Fruit fly (Drosophila melanogaster) whole organism, embryonic: ENCODE measurements around the gene dod.

Source experiments
- Abd-B ChIP-seq: fragments of 200-800 bp; sonication (Bioruptor generic); optimal IDR thresholded peaks from 2 replicates; lab custom pipeline; 2018; ENCODE audit warnings: missing biosample characterization, mild to moderate bottlenecking, missing genetic modification characterization, moderate library complexity
- Asciz ChIP-seq: fragments of 200-800 bp; sonication (Bioruptor generic); optimal IDR thresholded peaks from 2 replicates; lab custom pipeline; 2017; ENCODE audit warnings: missing biosample characterization, mild to moderate bottlenecking, missing genetic modification characterization, missing genetic modification reagents
- Atf3 ChIP-seq: fragments of 200-800 bp; sonication (Bioruptor generic); optimal IDR thresholded peaks from 3 replicates; lab custom pipeline; 2016; ENCODE audit warnings: missing biosample characterization, missing genetic modification characterization
- Blimp-1 ChIP-seq: fragments of 200-800 bp; sonication (Bioruptor generic); optimal IDR thresholded peaks from 3 replicates; lab custom pipeline; 2018; ENCODE audit warnings: missing biosample characterization, missing genetic modification characterization, mild to moderate bottlenecking, moderate library complexity, missing genetic modification reagents
- CG10979 ChIP-seq: fragments of 200-800 bp; sonication (Bioruptor generic); optimal IDR thresholded peaks from 2 replicates; lab custom pipeline; 2018; ENCODE audit warnings: missing biosample characterization, mild to moderate bottlenecking, missing genetic modification characterization, moderate library complexity
- CG1529 ChIP-seq: fragments of 200-800 bp; sonication (Bioruptor generic); optimal IDR thresholded peaks from 3 replicates; lab custom pipeline; 2018; ENCODE audit warnings: missing biosample characterization, missing genetic modification characterization
- CG16779 ChIP-seq: fragments of 200-800 bp; sonication (Bioruptor generic); IDR thresholded peaks from 2 replicates; pipeline ENCODE4 v1.3.6; 2022; ENCODE audit warnings: missing biosample characterization, missing genetic modification characterization
- CG17328 ChIP-seq: fragments of 200-800 bp; sonication (Bioruptor generic); IDR thresholded peaks from 2 replicates; pipeline ENCODE4 v1.3.6; 2022; ENCODE audit warnings: missing biosample characterization, missing genetic modification characterization
- CG17359 ChIP-seq: fragments of 200-800 bp; sonication (Bioruptor generic); optimal IDR thresholded peaks from 3 replicates; lab custom pipeline; 2018; ENCODE audit warnings: missing biosample characterization, mild to moderate bottlenecking, missing genetic modification characterization, moderate library complexity
- CG17361 ChIP-seq: fragments of 200-800 bp; sonication (Bioruptor generic); IDR thresholded peaks from 3 replicates; pipeline ENCODE4 v1.3.6; 2022; ENCODE audit warnings: missing biosample characterization, missing genetic modification characterization
- CG18599 ChIP-seq: fragments of 200-800 bp; sonication (Bioruptor generic); optimal IDR thresholded peaks from 3 replicates; lab custom pipeline; 2017; ENCODE audit warnings: missing biosample characterization, missing genetic modification characterization, mild to moderate bottlenecking, moderate library complexity, missing genetic modification reagents
- CG18619 ChIP-seq: fragments of 200-800 bp; sonication (Bioruptor generic); optimal IDR thresholded peaks from 3 replicates; lab custom pipeline; 2017; ENCODE audit warnings: missing biosample characterization, mild to moderate bottlenecking, missing genetic modification characterization
- CG2129 ChIP-seq: fragments of 200-800 bp; sonication (Bioruptor generic); IDR thresholded peaks from 2 replicates; pipeline ENCODE4 v1.3.6; 2022; ENCODE audit warnings: missing biosample characterization, missing genetic modification characterization; ENCODE audit not compliant: partially characterized antibody
- CG33213 ChIP-seq: fragments of 200-800 bp; sonication (Bioruptor generic); optimal IDR thresholded peaks from 3 replicates; lab custom pipeline; 2016; ENCODE audit warnings: missing biosample characterization, missing genetic modification characterization
- CG3407 ChIP-seq: fragments of 200-800 bp; sonication (Bioruptor generic); optimal IDR thresholded peaks from 2 replicates; lab custom pipeline; 2018; ENCODE audit warnings: missing biosample characterization, mild to moderate bottlenecking, missing genetic modification characterization
- CG3847 ChIP-seq: fragments of 200-800 bp; sonication (Bioruptor generic); IDR thresholded peaks from 2 replicates; pipeline ENCODE4 v1.3.6; 2022; ENCODE audit warnings: missing biosample characterization, missing genetic modification characterization
- CG3995 ChIP-seq: fragments of 200-800 bp; sonication (Bioruptor generic); optimal IDR thresholded peaks from 3 replicates; lab custom pipeline; 2016; ENCODE audit warnings: missing biosample characterization, missing genetic modification characterization
- CG8290 ChIP-seq, 3 experiments: fragments of 200-800 bp; sonication (Bioruptor generic); optimal IDR thresholded peaks; 2 replicates each; lab custom pipeline; 2016 to 2019; ENCODE audit warnings: missing biosample characterization in 3 of 3, missing genetic modification characterization in 3 of 3, mild to moderate bottlenecking in 2 of 3, moderate library complexity in 1 of 3
- CG8359 ChIP-seq: fragments of 200-800 bp; sonication (Bioruptor generic); optimal IDR thresholded peaks from 2 replicates; lab custom pipeline; 2017; ENCODE audit warnings: missing biosample characterization, mild to moderate bottlenecking, missing genetic modification characterization, borderline replicate concordance
- CG8478 ChIP-seq: fragments of >200 bp; optimal IDR thresholded peaks from 2 replicates; lab custom pipeline; 2018
- Fer3 ChIP-seq: fragments of 200-800 bp; sonication (Bioruptor generic); optimal IDR thresholded peaks from 2 replicates; lab custom pipeline; 2018; ENCODE audit warnings: missing biosample characterization, mild to moderate bottlenecking, missing genetic modification characterization, moderate library complexity
- H15 ChIP-seq: fragments of 200-800 bp; sonication (Bioruptor generic); IDR thresholded peaks from 3 replicates; pipeline ENCODE4 v1.3.6; 2022; ENCODE audit warnings: missing biosample characterization, missing genetic modification characterization
- HHEX ChIP-seq: fragments of 200-800 bp; sonication (Bioruptor generic); optimal IDR thresholded peaks from 3 replicates; lab custom pipeline; 2017; ENCODE audit warnings: missing biosample characterization, mild to moderate bottlenecking, missing genetic modification characterization, missing genetic modification reagents
- Mes4 ChIP-seq: fragments of 200-800 bp; sonication (Bioruptor generic); optimal IDR thresholded peaks from 2 replicates; lab custom pipeline; 2016; ENCODE audit warnings: missing biosample characterization, missing genetic modification characterization
- Myb ChIP-seq: fragments of 200-800 bp; sonication (Bioruptor generic); optimal IDR thresholded peaks from 2 replicates; lab custom pipeline; 2016; ENCODE audit warnings: missing biosample characterization, missing genetic modification characterization
- Poxn ChIP-seq: fragments of 200-800 bp; sonication (Bioruptor generic); IDR thresholded peaks from 2 replicates; pipeline ENCODE4 v1.3.6; 2022; ENCODE audit warnings: missing biosample characterization, missing genetic modification characterization
- Sry-β ChIP-seq: fragments of 200-800 bp; sonication (Bioruptor generic); optimal IDR thresholded peaks from 2 replicates; lab custom pipeline; 2018; ENCODE audit warnings: missing biosample characterization, mild to moderate bottlenecking, missing genetic modification characterization, moderate library complexity
- Taf1 ChIP-seq: fragments of 200-800 bp; sonication (Bioruptor generic); IDR thresholded peaks from 2 replicates; pipeline ENCODE4 v1.3.6; 2022; ENCODE audit warnings: missing biosample characterization, missing genetic modification characterization
- ab ChIP-seq: fragments of 200-800 bp; sonication (Bioruptor generic); optimal IDR thresholded peaks from 2 replicates; lab custom pipeline; 2016; ENCODE audit warnings: missing biosample characterization, missing genetic modification characterization
- ara ChIP-seq: fragments of 200-800 bp; sonication (Bioruptor generic); IDR thresholded peaks from 2 replicates; pipeline ENCODE4 v1.3.6; 2022; ENCODE audit warnings: missing biosample characterization, missing genetic modification characterization
- ci ChIP-seq: fragments of 200-800 bp; sonication (Bioruptor generic); IDR thresholded peaks from 3 replicates; pipeline ENCODE4 v1.3.6; 2022; ENCODE audit warnings: missing biosample characterization, missing genetic modification characterization
- corto ChIP-seq: fragments of 200-800 bp; sonication (Bioruptor generic); optimal IDR thresholded peaks from 2 replicates; lab custom pipeline; 2016; ENCODE audit warnings: missing biosample characterization, mild to moderate bottlenecking, missing genetic modification characterization, moderate library complexity
- croc ChIP-seq: fragments of 200-800 bp; sonication (Bioruptor generic); conservative IDR thresholded peaks from 3 replicates; pipeline ENCODE4 v1.3.6; 2022; ENCODE audit warnings: missing biosample characterization, missing genetic modification characterization
- danr ChIP-seq: fragments of 200-800 bp; sonication (Bioruptor generic); IDR thresholded peaks from 2 replicates; pipeline ENCODE4 v1.3.6; 2022; ENCODE audit warnings: missing biosample characterization, missing genetic modification characterization
- dmrt11E ChIP-seq: fragments of 200-800 bp; sonication (Bioruptor generic); optimal IDR thresholded peaks from 3 replicates; lab custom pipeline; 2018; ENCODE audit warnings: missing biosample characterization, mild to moderate bottlenecking, missing genetic modification characterization, moderate library complexity
- fd64A ChIP-seq: fragments of 200-800 bp; sonication (Bioruptor generic); optimal IDR thresholded peaks from 3 replicates; lab custom pipeline; 2018; ENCODE audit warnings: missing biosample characterization, mild to moderate bottlenecking, missing genetic modification characterization
- ftz-f1 ChIP-seq: fragments of 200-800 bp; sonication (Bioruptor generic); optimal IDR thresholded peaks from 2 replicates; lab custom pipeline; 2016; ENCODE audit warnings: missing biosample characterization, missing genetic modification characterization
- gro ChIP-seq: fragments of 200-800 bp; sonication (Bioruptor generic); optimal IDR thresholded peaks from 2 replicates; lab custom pipeline; 2016; ENCODE audit warnings: missing biosample characterization, missing genetic modification characterization
- jumu ChIP-seq: fragments of 200-800 bp; sonication (Bioruptor generic); optimal IDR thresholded peaks from 3 replicates; lab custom pipeline; 2016; ENCODE audit warnings: missing biosample characterization, missing genetic modification characterization
- mirr ChIP-seq: fragments of 200-800 bp; sonication (Bioruptor generic); optimal IDR thresholded peaks from 3 replicates; lab custom pipeline; 2018; ENCODE audit warnings: missing biosample characterization, mild to moderate bottlenecking, missing genetic modification characterization
- pb ChIP-seq: fragments of 200-800 bp; sonication (Bioruptor generic); optimal IDR thresholded peaks from 3 replicates; lab custom pipeline; 2016; ENCODE audit warnings: missing biosample characterization, missing genetic modification characterization
- peb ChIP-seq: fragments of 200-800 bp; sonication (Bioruptor generic); IDR thresholded peaks from 2 replicates; pipeline ENCODE4 v1.3.6; 2022; ENCODE audit warnings: missing biosample characterization, missing genetic modification characterization
- pfk ChIP-seq: fragments of 200-800 bp; sonication (Bioruptor generic); optimal IDR thresholded peaks from 2 replicates; lab custom pipeline; 2018; ENCODE audit warnings: missing biosample characterization, mild to moderate bottlenecking, missing genetic modification characterization, moderate library complexity
- pzg ChIP-seq: fragments of 200-800 bp; sonication (Bioruptor generic); optimal IDR thresholded peaks from 3 replicates; lab custom pipeline; 2018; ENCODE audit warnings: missing biosample characterization, mild to moderate bottlenecking, missing genetic modification characterization, moderate library complexity
- repo ChIP-seq: fragments of 200-800 bp; sonication (Bioruptor generic); optimal IDR thresholded peaks from 2 replicates; lab custom pipeline; 2016; ENCODE audit warnings: missing biosample characterization, missing genetic modification characterization
- rib ChIP-seq: fragments of 200-800 bp; sonication (Bioruptor generic); IDR thresholded peaks from 2 replicates; pipeline ENCODE4 v1.3.6; 2022; ENCODE audit warnings: missing biosample characterization, missing genetic modification characterization
- ro ChIP-seq: fragments of 200-800 bp; sonication (Bioruptor generic); IDR thresholded peaks from 2 replicates; pipeline ENCODE4 v1.3.6; 2022; ENCODE audit warnings: missing biosample characterization, missing genetic modification characterization
- sc ChIP-seq, 3 experiments: fragments of >200 bp in 2 of 3; fragments of 200-800 bp in 1 of 3; sonication (Bioruptor generic) in 1 of 3; optimal IDR thresholded peaks; 2 replicates in 2 of 3; 3 replicates in 1 of 3; lab custom pipeline; 2017; ENCODE audit warnings: mild to moderate bottlenecking in 1 of 3, missing biosample characterization in 1 of 3, missing genetic modification characterization in 1 of 3, missing genetic modification reagents in 1 of 3
- seq ChIP-seq: fragments of 200-800 bp; sonication (Bioruptor generic); IDR thresholded peaks from 2 replicates; pipeline ENCODE4 v1.3.6; 2022; ENCODE audit warnings: missing biosample characterization, missing genetic modification characterization
- unpg ChIP-seq: fragments of 200-800 bp; sonication (Bioruptor generic); optimal IDR thresholded peaks from 3 replicates; lab custom pipeline; 2018; ENCODE audit warnings: missing biosample characterization, mild to moderate bottlenecking, missing genetic modification characterization, moderate library complexity
- zf30C ChIP-seq: fragments of 200-800 bp; sonication (Bioruptor generic); optimal IDR thresholded peaks from 3 replicates; lab custom pipeline; 2018; ENCODE audit warnings: missing biosample characterization, mild to moderate bottlenecking, missing genetic modification characterization

dod gene

DNA sequence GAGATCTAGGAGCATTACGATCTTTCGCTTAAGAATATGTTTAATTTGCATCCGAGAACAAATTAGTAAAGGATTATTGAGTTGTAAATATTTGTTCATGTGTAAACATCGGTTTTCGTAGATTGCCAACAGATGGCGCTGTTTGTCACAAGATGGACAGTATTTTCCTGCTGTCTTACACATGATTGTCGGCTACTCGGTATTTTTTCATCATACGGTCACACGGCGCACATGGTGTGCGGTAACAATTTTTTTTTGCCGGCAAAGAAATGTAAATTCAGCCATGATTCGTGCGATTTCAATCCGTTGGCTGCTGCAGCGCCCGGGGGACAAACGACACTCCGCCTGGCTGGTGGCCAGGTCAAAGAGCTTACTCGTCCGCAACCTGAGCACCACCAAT, 17.7 kb downstream of the dod start, which contains the start of the genes bbx and waw (continued):
- TF ChIP-seq rib = no peak
- peak; percentile 28 for TF ChIP-seq gro (GFP tag; lab: Kevin White, UChicago)
- TF ChIP-seq CG3847 (GFP tag; lab: Robert Waterston, UW) = peak; percentile 27; the same call in 1 of the 2 replicates
- TF ChIP-seq Myb (GFP tag; lab: Kevin White, UChicago) = peak; percentile 47
- TF ChIP-seq seq = no peak
- TF ChIP-seq jumu (GFP tag; lab: Kevin White, UChicago) = no peak
- TF ChIP-seq Atf3 (GFP tag; lab: Kevin White, UChicago) = no peak
- TF ChIP-seq CG2129 (GFP tag; lab: Robert Waterston, UW) = no peak
- TF ChIP-seq CG8290 (GFP tag; optimal IDR thresholded peaks at IDR 0.05; lab: Kevin White, UChicago) = peak; percentile 5
- TF ChIP-seq CG8290 (tag; optimal IDR thresholded peaks at IDR 0.05; lab: Kevin White, UChicago) = no peak
- peak; percentile 54 for TF ChIP-seq mirr
- no peak for TF ChIP-seq Blimp-1 (GFP tag; lab: Kevin White, UChicago)
- TF ChIP-seq sc (optimal IDR thresholded peaks at IDR 0.05; lab: Kevin White, UChicago) = no peak
- no peak for TF ChIP-seq sc (GFP tag; optimal IDR thresholded peaks at IDR 0.05; lab: Kevin White, UChicago)
- no peak for TF ChIP-seq fd64A
- TF ChIP-seq pb = no peak
- TF ChIP-seq CG16779 = no peak
- no peak for TF ChIP-seq pfk
- TF ChIP-seq CG1529 = no peak
- no peak for TF ChIP-seq CG3407 (GFP tag; lab: Kevin White, UChicago)
- TF ChIP-seq dmrt11E (tag; lab: Kevin White, UChicago) = peak; percentile 13
- TF ChIP-seq zf30C (GFP tag; lab: Kevin White, UChicago) = peak; percentile 55
- TF ChIP-seq ro (GFP tag; lab: Robert Waterston, UW) = no peak
- peak; percentile 26 for TF ChIP-seq Fer3
- TF ChIP-seq H15 (GFP tag; lab: Robert Waterston, UW) = no peak
- peak; percentile 66 for TF ChIP-seq CG33213 (GFP tag; lab: Kevin White, UChicago)
- no peak for TF ChIP-seq danr (GFP tag; lab: Robert Waterston, UW)
- peak; percentile 20; the same call in 1 of the 3 replicates for TF ChIP-seq CG17361 (GFP tag; lab: Robert Waterston, UW)
- TF ChIP-seq CG17359 = peak; percentile 23
- TF ChIP-seq CG17328 (GFP tag; lab: Robert Waterston, UW) = no peak
- TF ChIP-seq ab (GFP tag; lab: Kevin White, UChicago) = no peak
- TF ChIP-seq croc (GFP tag; lab: Robert Waterston, UW) = no peak
- no peak for TF ChIP-seq Poxn (GFP tag; lab: Robert Waterston, UW)
- peak; percentile 34 for TF ChIP-seq HHEX
- no peak for TF ChIP-seq unpg (GFP tag; lab: Kevin White, UChicago)
- TF ChIP-seq ci (GFP tag; lab: Robert Waterston, UW) = no peak; the same call in 2 of the 3 replicates
- TF ChIP-seq ftz-f1 (GFP tag; lab: Kevin White, UChicago) = peak; percentile 64
- no peak for TF ChIP-seq repo (GFP tag; lab: Kevin White, UChicago)
- TF ChIP-seq Mes4 (GFP tag; lab: Kevin White, UChicago) = peak; percentile 4
- TF ChIP-seq Abd-B (GFP tag; lab: Kevin White, UChicago) = no peak
- TF ChIP-seq Asciz = no peak
- TF ChIP-seq CG3995 (GFP tag; lab: Kevin White, UChicago) = peak; percentile 3
- TF ChIP-seq corto (GFP tag; lab: Kevin White, UChicago) = no peak
- peak; percentile 6 for TF ChIP-seq CG18619
- no peak; the same call in 1 of the 2 replicates for TF ChIP-seq ara (GFP tag; lab: Robert Waterston, UW)
- no peak for TF ChIP-seq CG8359 (GFP tag; lab: Kevin White, UChicago)
- TF ChIP-seq peb = no peak
- no peak for TF ChIP-seq Taf1 (GFP tag; lab: Robert Waterston, UW)
- peak; percentile 96 for TF ChIP-seq CG10979 (tag; lab: Kevin White, UChicago)
- no peak for TF ChIP-seq Sry-β (GFP tag; lab: Kevin White, UChicago)
- no peak for TF ChIP-seq CG18599 (GFP tag; lab: Kevin White, UChicago)
- no peak for TF ChIP-seq CG8478 (lab: Kevin White, UChicago)
- TF ChIP-seq pzg = peak; percentile 77
